5 fruit fly cellular contexts compared by ENCODE assay signal in genomic region chr3L:6071454-6072189, dm6.
TF ChIP-seq lines count a peak whose summit lies in the region.

TSS of gene CG6602 (plus strand) at chr3L:6072139.

- TF ChIP-seq CTCF in whole organism, embryonic (GFP tag; optimal IDR thresholded peaks at IDR 0.05; lab: Kevin White, UChicago) = peak; percentile 83

TF ChIP-seq in whole organism, adult, 20 proteins besides CTCF, POLR2A, EP300 and RAD21:
- TF ChIP-seq tj (GFP tag; optimal IDR thresholded peaks at IDR 0.05; lab: Kevin White, UChicago) (no peak), CG12768 (GFP tag; optimal IDR thresholded peaks at IDR 0.05; lab: Kevin White, UChicago) (no peak), CG11617 (GFP tag; optimal IDR thresholded peaks at IDR 0.05; lab: Kevin White, UChicago) (peak; percentile 2), CG7101 (tag; optimal IDR thresholded peaks at IDR 0.05; lab: Kevin White, UChicago) (peak; percentile 34), ovo (GFP tag; optimal IDR thresholded peaks at IDR 0.05; lab: Kevin White, UChicago) (no peak), Crg-1 (GFP tag; optimal IDR thresholded peaks at IDR 0.05; lab: Kevin White, UChicago) (no peak), CG7045 (GFP tag; optimal IDR thresholded peaks at IDR 0.05; lab: Kevin White, UChicago) (peak; percentile 67), CG14711 (tag; optimal IDR thresholded peaks at IDR 0.05; lab: Kevin White, UChicago) (peak; percentile 26), bab1 (GFP tag; optimal IDR thresholded peaks at IDR 0.05; lab: Kevin White, UChicago) (peak; percentile 43), CG5204 (GFP tag; optimal IDR thresholded peaks at IDR 0.05; lab: Kevin White, UChicago) (no peak), Mnt (GFP tag; optimal IDR thresholded peaks at IDR 0.05; lab: Kevin White, UChicago) (peak; percentile 20), pad (GFP tag; optimal IDR thresholded peaks at IDR 0.05; lab: Kevin White, UChicago) (peak; percentile 30), CG1620 (GFP tag; optimal IDR thresholded peaks at IDR 0.05; lab: Kevin White, UChicago) (peak; percentile 37), kay (GFP tag; lab: Kevin White, UChicago; ENCODE audit: borderline replicate concordance) (peak; percentile 17), Hr96 (GFP tag; optimal IDR thresholded peaks at IDR 0.05; lab: Kevin White, UChicago) (peak; percentile 33)

TF ChIP-seq in whole organism, embryonic, 481 proteins besides CTCF, POLR2A, EP300 and RAD21 (continues in another document):
- TF ChIP-seq zfh2 (GFP tag; optimal IDR thresholded peaks at IDR 0.05; lab: Kevin White, UChicago) (peak; percentile 38), Poxn (GFP tag; IDR thresholded peaks at IDR 0.05; lab: Robert Waterston, UW) (no peak), bsh (GFP tag; optimal IDR thresholded peaks at IDR 0.05; lab: Kevin White, UChicago) (peak in 1 of 2 experiments; percentile 49), CG13624 (GFP tag; optimal IDR thresholded peaks at IDR 0.05; lab: Kevin White, UChicago) (peak; percentile 14), CG17912 (GFP tag; optimal IDR thresholded peaks at IDR 0.05; lab: Kevin White, UChicago) (peak; percentile 59), ERR (GFP tag; optimal IDR thresholded peaks at IDR 0.05; lab: Kevin White, UChicago) (no peak), MTF-1 (GFP tag; optimal IDR thresholded peaks at IDR 0.05; lab: Kevin White, UChicago; ENCODE audit: borderline replicate concordance) (peak; percentile 86), CG18262 (tag; optimal IDR thresholded peaks at IDR 0.05; lab: Kevin White, UChicago) (peak; percentile 53), CG9817 (tag; optimal IDR thresholded peaks at IDR 0.05; lab: Kevin White, UChicago) (peak; percentile 80), CG32772 (GFP tag; IDR thresholded peaks at IDR 0.05; lab: Robert Waterston, UW) (peak; percentile 58), CG6654 (GFP tag; optimal IDR thresholded peaks at IDR 0.05; lab: Kevin White, UChicago) (peak; percentile 61), sd (tag; optimal IDR thresholded peaks at IDR 0.05; lab: Kevin White, UChicago) (no peak), CG42726 (GFP tag; IDR thresholded peaks at IDR 0.05; lab: Robert Waterston, UW; ENCODE audit: partially characterized antibody) (peak; percentile 7; the same call in 1 of the 2 replicates), HLHmδ (GFP tag; optimal IDR thresholded peaks at IDR 0.05; lab: Kevin White, UChicago) (no peak), Dbx (GFP tag; IDR thresholded peaks at IDR 0.05; lab: Robert Waterston, UW) (peak; percentile 78), Atf3 (GFP tag; optimal IDR thresholded peaks at IDR 0.05; lab: Kevin White, UChicago) (no peak), salm (tag; optimal IDR thresholded peaks at IDR 0.05; lab: Kevin White, UChicago) (no peak), ash1 (GFP tag; optimal IDR thresholded peaks at IDR 0.05; lab: Kevin White, UChicago) (peak; percentile 51), CG18599 (GFP tag; optimal IDR thresholded peaks at IDR 0.05; lab: Kevin White, UChicago) (peak; percentile 76)

TF ChIP-seq in whole organism, prepupa, 60 proteins besides CTCF, POLR2A, EP300 and RAD21 (continues in another document):
- TF ChIP-seq esn (GFP tag; optimal IDR thresholded peaks at IDR 0.05; lab: Kevin White, UChicago) (peak; percentile 53), CG6163 (GFP tag; IDR thresholded peaks at IDR 0.05; lab: Robert Waterston, UW) (peak; percentile 70), Hr38 (GFP tag; optimal IDR thresholded peaks at IDR 0.05; lab: Kevin White, UChicago) (no peak), OdsH (GFP tag; optimal IDR thresholded peaks at IDR 0.05; lab: Kevin White, UChicago) (peak; percentile 59), CG10631 (GFP tag; optimal IDR thresholded peaks at IDR 0.05; lab: Kevin White, UChicago) (peak; percentile 6), CG6276 (GFP tag; optimal IDR thresholded peaks at IDR 0.05; lab: Kevin White, UChicago) (no peak), CG7368 (GFP tag; optimal IDR thresholded peaks at IDR 0.05; lab: Kevin White, UChicago) (peak; percentile 13), net (GFP tag; optimal IDR thresholded peaks at IDR 0.05; lab: Kevin White, UChicago) (peak; percentile 5), CG31627 (GFP tag; optimal IDR thresholded peaks at IDR 0.05; lab: Kevin White, UChicago) (peak; percentile 55), fd59A (GFP tag; optimal IDR thresholded peaks at IDR 0.05; lab: Kevin White, UChicago) (no peak), spab (GFP tag; optimal IDR thresholded peaks at IDR 0.05; lab: Kevin White, UChicago) (no peak), CG6792 (GFP tag; optimal IDR thresholded peaks at IDR 0.05; lab: Kevin White, UChicago) (no peak), Hr4 (GFP tag; optimal IDR thresholded peaks at IDR 0.05; lab: Kevin White, UChicago) (no peak), salr (GFP tag; optimal IDR thresholded peaks at IDR 0.05; lab: Kevin White, UChicago) (peak in 1 of 2 experiments; percentile 54), fd85E (GFP tag; optimal IDR thresholded peaks at IDR 0.05; lab: Kevin White, UChicago) (no peak), fkh (GFP tag; optimal IDR thresholded peaks at IDR 0.05; lab: Kevin White, UChicago) (no peak), Lpt (GFP tag; optimal IDR thresholded peaks at IDR 0.05; lab: Kevin White, UChicago) (no peak), dsx (GFP tag; optimal IDR thresholded peaks at IDR 0.05; lab: Kevin White, UChicago; ENCODE audit: poor library complexity, severe bottlenecking) (no peak), CG11902 (GFP tag; optimal IDR thresholded peaks at IDR 0.05; lab: Kevin White, UChicago) (peak; percentile 66), CG15336 (GFP tag; IDR thresholded peaks at IDR 0.05; lab: Robert Waterston, UW) (no peak)

TF ChIP-seq in whole organism, pupa, 21 proteins besides CTCF, POLR2A, EP300 and RAD21:
- TF ChIP-seq EcR (GFP tag; optimal IDR thresholded peaks at IDR 0.05; lab: Kevin White, UChicago) (no peak), CG15710 (tag; optimal IDR thresholded peaks at IDR 0.05; lab: Kevin White, UChicago) (peak; percentile 44), CG8301 (tag; optimal IDR thresholded peaks at IDR 0.05; lab: Kevin White, UChicago) (no peak), CG34367 (tag; optimal IDR thresholded peaks at IDR 0.05; lab: Kevin White, UChicago) (peak; percentile 41), CG8159 (tag; optimal IDR thresholded peaks at IDR 0.05; lab: Kevin White, UChicago) (peak; percentile 28), Snoo (tag; optimal IDR thresholded peaks at IDR 0.05; lab: Kevin White, UChicago) (peak; percentile 79), CG4496 (GFP tag; IDR thresholded peaks at IDR 0.05; lab: Robert Waterston, UW) (peak; percentile 78)

TF ChIP-seq in whole organism, wandering third instar larva, 38 proteins besides CTCF, POLR2A, EP300 and RAD21:
- TF ChIP-seq OdsH (GFP tag; optimal IDR thresholded peaks at IDR 0.05; lab: Kevin White, UChicago) (peak; percentile 27), HLH106 (tag; optimal IDR thresholded peaks at IDR 0.05; lab: Kevin White, UChicago) (peak; percentile 59), dsf (GFP tag; optimal IDR thresholded peaks at IDR 0.05; lab: Kevin White, UChicago; ENCODE audit: borderline replicate concordance) (no peak), sage (GFP tag; optimal IDR thresholded peaks at IDR 0.05; lab: Kevin White, UChicago) (peak; percentile 39), Sp1 (GFP tag; optimal IDR thresholded peaks at IDR 0.05; lab: Kevin White, UChicago) (peak; percentile 36), rgr (GFP tag; optimal IDR thresholded peaks at IDR 0.05; lab: Kevin White, UChicago) (peak; percentile 68), jim (GFP tag; optimal IDR thresholded peaks at IDR 0.05; lab: Kevin White, UChicago) (no peak), foxo (GFP tag; optimal IDR thresholded peaks at IDR 0.05; lab: Kevin White, UChicago) (peak in 1 of 2 experiments; percentile 53), brk (GFP tag; optimal IDR thresholded peaks at IDR 0.05; lab: Kevin White, UChicago) (no peak), Rel (GFP tag; optimal IDR thresholded peaks at IDR 0.05; lab: Kevin White, UChicago) (no peak), Rel (tag; optimal IDR thresholded peaks at IDR 0.05; lab: Kevin White, UChicago) (no peak), pan (optimal IDR thresholded peaks at IDR 0.05; lab: Kevin White, UChicago) (no peak), h (GFP tag; optimal IDR thresholded peaks at IDR 0.05; lab: Kevin White, UChicago) (peak; percentile 26), CG32264 (GFP tag; optimal IDR thresholded peaks at IDR 0.05; lab: Kevin White, UChicago) (no peak), Hr83 (GFP tag; optimal IDR thresholded peaks at IDR 0.05; lab: Kevin White, UChicago; ENCODE audit: poor library complexity, severe bottlenecking) (peak; percentile 65), sv (GFP tag; optimal IDR thresholded peaks at IDR 0.05; lab: Kevin White, UChicago) (peak; percentile 30), ey (GFP tag; optimal IDR thresholded peaks at IDR 0.05; lab: Kevin White, UChicago) (peak; percentile 3), CG9705 (GFP tag; optimal IDR thresholded peaks at IDR 0.05; lab: Kevin White, UChicago) (peak; percentile 69), dmrt93B (GFP tag; optimal IDR thresholded peaks at IDR 0.05; lab: Kevin White, UChicago) (peak; percentile 89), fru (GFP tag; optimal IDR thresholded peaks at IDR 0.05; lab: Kevin White, UChicago) (peak; percentile 25)
